Worm (Caenorhabditis elegans) whole organism, L3 larva: ENCODE measurements around the gene T10G3.2.

ENCODE experiments used
- ama-1 ChIP-seq: fragments of 150-350 bp; optimal IDR thresholded peaks from 2 replicates; lab custom pipeline; 2018
- ceh-16 ChIP-seq: sonication (generic microtip); optimal IDR thresholded peaks from 2 replicates; lab custom pipeline; 2017; ENCODE audit warnings: missing biosample characterization, missing genetic modification characterization
- ceh-28 ChIP-seq: fragments of 150-350 bp; optimal IDR thresholded peaks from 2 replicates; lab custom pipeline; 2014; ENCODE audit warnings: missing biosample characterization, missing genetic modification reagents, missing genetic modification characterization
- ceh-82 ChIP-seq: fragments of 150-350 bp; optimal IDR thresholded peaks from 2 replicates; lab custom pipeline; 2014; ENCODE audit warnings: missing biosample characterization, missing genetic modification characterization
- ceh-9 ChIP-seq: sonication (generic microtip); optimal IDR thresholded peaks from 2 replicates; lab custom pipeline; 2018; ENCODE audit warnings: missing biosample characterization, missing genetic modification characterization
- egl-27 ChIP-seq: sonication (generic microtip); optimal IDR thresholded peaks from 4 replicates; lab custom pipeline; 2017; ENCODE audit warnings: missing biosample characterization, missing genetic modification reagents, missing genetic modification characterization
- egl-5 ChIP-seq: fragments of 150-350 bp; optimal IDR thresholded peaks from 2 replicates; lab custom pipeline; 2017; ENCODE audit warnings: missing biosample characterization, missing genetic modification reagents, missing genetic modification characterization, inconsistent platforms
- elt-1 ChIP-seq: fragments of 150-350 bp; optimal IDR thresholded peaks from 2 replicates; lab custom pipeline; 2014; ENCODE audit warnings: missing biosample characterization, missing genetic modification characterization
- elt-2 ChIP-seq: sonication (generic microtip); optimal IDR thresholded peaks from 2 replicates; lab custom pipeline; 2016; ENCODE audit warnings: missing genetic modification reagents, mild to moderate bottlenecking, missing genetic modification characterization, missing compliant biosample characterization
- eor-1 ChIP-seq, 2 experiments: fragments of 150-350 bp; optimal IDR thresholded peaks; 2 replicates each; lab custom pipeline; 2014 to 2018; ENCODE audit warnings: missing biosample characterization in 2 of 2, missing genetic modification characterization in 2 of 2
- fos-1 ChIP-seq: fragments of 150-350 bp; optimal IDR thresholded peaks from 2 replicates; lab custom pipeline; 2014; ENCODE audit warnings: missing biosample characterization, missing genetic modification characterization
- hmg-11 ChIP-seq: sonication (generic microtip); optimal IDR thresholded peaks from 2 replicates; lab custom pipeline; 2016; ENCODE audit warnings: missing genetic modification characterization, missing compliant biosample characterization
- jun-1 ChIP-seq: fragments of 150-350 bp; optimal IDR thresholded peaks from 2 replicates; lab custom pipeline; 2014; ENCODE audit warnings: missing biosample characterization, missing genetic modification reagents, missing genetic modification characterization
- lin-15B ChIP-seq: fragments of 150-350 bp; optimal IDR thresholded peaks from 2 replicates; lab custom pipeline; 2014; ENCODE audit warnings: missing biosample characterization, missing genetic modification characterization
- lin-39 ChIP-seq: fragments of 150-350 bp; optimal IDR thresholded peaks from 2 replicates; lab custom pipeline; 2018; ENCODE audit warnings: missing biosample characterization, missing genetic modification reagents, missing genetic modification characterization
- lsy-12 ChIP-seq: sonication (generic microtip); optimal IDR thresholded peaks from 2 replicates; lab custom pipeline; 2016; ENCODE audit warnings: mild to moderate bottlenecking, missing genetic modification characterization, missing compliant biosample characterization
- mml-1 ChIP-seq: fragments of 150-350 bp; sonication (generic microtip); optimal IDR thresholded peaks from 3 replicates; lab custom pipeline; 2014; ENCODE audit warnings: missing biosample characterization, missing genetic modification characterization
- nfya-1 ChIP-seq: sonication (generic microtip); optimal IDR thresholded peaks from 2 replicates; lab custom pipeline; 2017; ENCODE audit warnings: missing genetic modification characterization, mild to moderate bottlenecking, missing compliant biosample characterization, antibody characterized with exemption, moderate library complexity; ENCODE audit not compliant: insufficient read depth
- nhr-12 ChIP-seq: fragments of 150-350 bp; optimal IDR thresholded peaks from 2 replicates; lab custom pipeline; 2014; ENCODE audit warnings: missing biosample characterization, missing genetic modification characterization
- nhr-237 ChIP-seq: fragments of 150-350 bp; optimal IDR thresholded peaks from 2 replicates; lab custom pipeline; 2014; ENCODE audit warnings: missing biosample characterization, missing genetic modification characterization
- nhr-25 ChIP-seq: sonication (generic microtip); optimal IDR thresholded peaks from 2 replicates; lab custom pipeline; 2017; ENCODE audit warnings: missing biosample characterization, missing genetic modification characterization
- nhr-28 ChIP-seq: fragments of 150-350 bp; optimal IDR thresholded peaks from 2 replicates; lab custom pipeline; 2014; ENCODE audit warnings: missing biosample characterization, missing genetic modification characterization
- nhr-43 ChIP-seq: sonication (generic microtip); optimal IDR thresholded peaks from 2 replicates; lab custom pipeline; 2016; ENCODE audit warnings: mild to moderate bottlenecking, missing genetic modification characterization, missing compliant biosample characterization; ENCODE audit not compliant: poor library complexity, severe bottlenecking
- nhr-67 ChIP-seq: fragments of 150-350 bp; optimal IDR thresholded peaks from 2 replicates; lab custom pipeline; 2014; ENCODE audit warnings: missing biosample characterization, missing genetic modification characterization
- nhr-76 ChIP-seq: fragments of 150-350 bp; sonication (generic microtip); optimal IDR thresholded peaks from 5 replicates; lab custom pipeline; 2014; ENCODE audit warnings: missing biosample characterization, missing genetic modification characterization
- pha-4 ChIP-seq: fragments of 150-350 bp; optimal IDR thresholded peaks from 2 replicates; lab custom pipeline; 2014; ENCODE audit warnings: missing biosample characterization, missing genetic modification reagents, missing genetic modification characterization
- pqm-1 ChIP-seq: fragments of 150-350 bp; optimal IDR thresholded peaks from 2 replicates; lab custom pipeline; 2017; ENCODE audit warnings: missing biosample characterization, missing genetic modification characterization, inconsistent platforms
- sea-2 ChIP-seq: fragments of 150-350 bp; sonication (generic microtip); optimal IDR thresholded peaks from 4 replicates; lab custom pipeline; 2014; ENCODE audit warnings: missing biosample characterization, missing genetic modification reagents, missing genetic modification characterization
- skn-1 ChIP-seq: fragments of 150-350 bp; optimal IDR thresholded peaks from 2 replicates; lab custom pipeline; 2014; ENCODE audit warnings: missing biosample characterization, missing genetic modification characterization
- snpc-4 ChIP-seq: fragments of 150-350 bp; optimal IDR thresholded peaks from 2 replicates; lab custom pipeline; 2014; ENCODE audit warnings: missing biosample characterization, missing genetic modification characterization
- unc-39 ChIP-seq: sonication (generic microtip); optimal IDR thresholded peaks from 4 replicates; lab custom pipeline; 2017; ENCODE audit warnings: missing biosample characterization, missing genetic modification characterization
- unc-62 ChIP-seq: fragments of 150-350 bp; sonication (generic microtip); optimal IDR thresholded peaks from 4 replicates; lab custom pipeline; 2014; ENCODE audit warnings: missing biosample characterization, missing genetic modification reagents, missing genetic modification characterization
- ztf-11 ChIP-seq: fragments of 150-350 bp; optimal IDR thresholded peaks from 2 replicates; lab custom pipeline; 2014; ENCODE audit warnings: missing biosample characterization, missing genetic modification characterization
- ztf-4 ChIP-seq: fragments of 150-350 bp; optimal IDR thresholded peaks from 2 replicates; lab custom pipeline; 2014; ENCODE audit warnings: missing biosample characterization, missing genetic modification characterization

The T10G3.2 gene

ce11 chrV:13459323-13459722, 20.3 kb downstream of the T10G3.2 start, which contains the start of gene bath-39:
Gene bath-39 (plus strand): TSS chrV:13459459.
- TF ChIP-seq pha-4 = peak; percentile 27
- peak; percentile 1 for TF ChIP-seq elt-2 (tag; lab: Kevin White, UChicago)
- no peak for TF ChIP-seq ceh-82
- TF ChIP-seq elt-1 (tag; lab: Kevin White, UChicago) = no peak
- TF ChIP-seq lin-15B = peak; percentile 12

ce11 chrV:13457858-13458257, 21.8 kb downstream of the T10G3.2 start, which contains the start of gene F25H9.2:
Gene F25H9.2 (plus strand): TSS chrV:13458083.
- peak; percentile 20 for TF ChIP-seq lin-15B
- TF ChIP-seq nhr-28 (tag; lab: Kevin White, UChicago) = no peak
- peak; percentile 39 for TF ChIP-seq hmg-11
- TF ChIP-seq elt-2 (tag; lab: Kevin White, UChicago) = peak; percentile 5

ce11 chrV:13455448-13455847, 24.2 kb downstream of the T10G3.2 start, which contains the start of gene lurp-3:
Gene lurp-3 (plus strand): TSS chrV:13455748.
- TF ChIP-seq egl-5 (tag; lab: Kevin White, UChicago) = no peak
- TF ChIP-seq nhr-67 = no peak
- TF ChIP-seq, all 47 proteins: peak for 0

- TF ChIP-seq unc-39 (tag; lab: Kevin White, UChicago) (no peak), unc-62 (GFP tag; lab: Kevin White, UChicago) (no peak), ama-1 (lab: Kevin White, UChicago) (no peak), ztf-11 (tag; lab: Kevin White, UChicago) (no peak), sea-2 (GFP tag; lab: Kevin White, UChicago) (no peak), ceh-28 (no peak), nhr-76 (tag; lab: Kevin White, UChicago) (no peak), nhr-12 (no peak), ztf-4 (tag; lab: Kevin White, UChicago) (no peak), lsy-12 (no peak), mml-1 (tag; lab: Kevin White, UChicago) (no peak), elt-1 (tag; lab: Kevin White, UChicago) (no peak), egl-27 (no peak), pha-4 (no peak)
These were observed 26.3 kb downstream of the T10G3.2 start, which contains the start of gene lurp-2 for ce11 chrV:13453334-13453733. Gene lurp-2 (plus strand): TSS chrV:13453634.

ce11 chrV:13445229-13445949, 34.3 kb downstream of the T10G3.2 start, which contains the start of gene Y2H9A.4:
Gene Y2H9A.4 (plus strand): TSS chrV:13445899.
- TF ChIP-seq ceh-16 (no peak), jun-1 (tag; lab: Kevin White, UChicago) (peak; percentile 67), unc-62 (GFP tag; lab: Kevin White, UChicago) (no peak), pha-4 (peak; percentile 22), eor-1 (tag; optimal IDR thresholded peaks at IDR 0.05; lab: Kevin White, UChicago) (no peak), elt-1 (tag; lab: Kevin White, UChicago) (peak; percentile 72), nhr-237 (no peak), elt-2 (tag; lab: Kevin White, UChicago) (peak; percentile 54), fos-1 (tag; lab: Kevin White, UChicago) (no peak), ceh-9 (tag; lab: Kevin White, UChicago) (no peak), nhr-25 (tag; lab: Kevin White, UChicago) (peak; percentile 72), nfya-1 (peak; percentile 3), ceh-82 (no peak), pqm-1 (tag; lab: Kevin White, UChicago) (no peak), skn-1 (tag; lab: Kevin White, UChicago) (no peak), nhr-43 (no peak), snpc-4 (tag; lab: Kevin White, UChicago) (no peak), lin-39 (tag; lab: Kevin White, UChicago) (no peak)
